Fruit fly (Drosophila melanogaster): ENCODE data around the gene CG46448.

The CG46448 gene

DNA sequence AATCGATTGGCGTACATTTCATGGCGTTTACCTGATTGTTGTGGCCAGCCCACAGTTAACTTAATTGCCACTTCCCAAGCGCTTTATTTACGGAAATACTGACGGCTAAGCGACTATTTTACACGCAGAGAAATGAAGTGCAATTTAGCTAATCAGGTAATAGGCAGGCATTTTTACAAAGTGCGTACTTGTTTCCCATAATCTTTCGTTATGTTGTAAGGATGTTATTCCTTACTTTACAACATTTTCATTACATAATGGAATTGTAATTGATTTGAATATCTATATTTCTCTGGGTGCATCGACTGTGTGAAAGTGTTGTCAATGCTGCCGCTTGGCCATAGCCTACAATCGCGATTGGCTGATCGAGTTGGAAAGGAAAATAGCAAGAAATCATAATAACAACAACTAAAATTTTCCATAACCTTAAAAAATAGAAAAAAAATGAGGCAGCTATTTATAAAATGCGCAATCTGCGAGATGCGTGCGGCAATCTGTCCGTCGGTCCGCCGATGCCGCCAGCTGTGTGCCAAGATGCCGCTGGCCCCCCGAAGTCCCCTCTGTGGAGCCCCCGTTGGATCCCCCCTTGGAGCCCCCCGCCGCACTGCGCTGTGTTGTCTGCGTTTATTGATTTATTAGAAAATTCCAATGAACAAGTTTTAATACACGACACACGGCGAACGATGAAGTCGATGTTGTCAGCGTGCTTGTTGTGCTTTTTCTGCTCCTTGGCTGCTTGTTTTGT is 35.2 kb downstream of the CG46448 start (continued):
- TF ChIP-seq insv (GFP tag; optimal IDR thresholded peaks at IDR 0.05) (no peak), org-1 (GFP tag; optimal IDR thresholded peaks at IDR 0.05) (peak; percentile 33), CG7839 (tag; optimal IDR thresholded peaks at IDR 0.05) (peak; percentile 66), CG6854 (GFP tag; optimal IDR thresholded peaks at IDR 0.05) (no peak), shn (GFP tag; optimal IDR thresholded peaks at IDR 0.05) (no peak), CG34376 (GFP tag; optimal IDR thresholded peaks at IDR 0.05) (no peak), wek (GFP tag; optimal IDR thresholded peaks at IDR 0.05) (no peak), CG11085 (GFP tag; IDR thresholded peaks at IDR 0.05) (no peak), Fer1 (GFP tag; optimal IDR thresholded peaks at IDR 0.05) (peak; percentile 11), CG13424 (tag; optimal IDR thresholded peaks at IDR 0.05) (peak; percentile 49), dpn (GFP tag; optimal IDR thresholded peaks at IDR 0.05) (peak; percentile 57 to 63), bigmax (GFP tag; optimal IDR thresholded peaks at IDR 0.05) (no peak), odd (GFP tag; optimal IDR thresholded peaks at IDR 0.05) (no peak), gsb (GFP tag; IDR thresholded peaks at IDR 0.05) (no peak), lmd (GFP tag; IDR thresholded peaks at IDR 0.05) (peak; percentile 61), Mes4 (GFP tag; optimal IDR thresholded peaks at IDR 0.05) (peak; percentile 36), MESR4 (GFP tag; optimal IDR thresholded peaks at IDR 0.05) (no peak), Pdp1 (GFP tag; optimal IDR thresholded peaks at IDR 0.05) (peak; percentile 51 to 81), Ada2b (GFP tag; IDR thresholded peaks at IDR 0.05) (peak; percentile 61; the same call in 1 of the 2 replicates), CG1602 (GFP tag; optimal IDR thresholded peaks at IDR 0.05) (peak; percentile 35), CG7372 (GFP tag; IDR thresholded peaks at IDR 0.05) (no peak), jumu (GFP tag; optimal IDR thresholded peaks at IDR 0.05) (no peak), pzg (GFP tag; optimal IDR thresholded peaks at IDR 0.05) (no peak), CG4617 (GFP tag; optimal IDR thresholded peaks at IDR 0.05; ENCODE audit: borderline replicate concordance) (no peak), CG1603 (tag; optimal IDR thresholded peaks at IDR 0.05) (peak; percentile 80), CG3281 (GFP tag; optimal IDR thresholded peaks at IDR 0.05) (peak; percentile 21), en (GFP tag; optimal IDR thresholded peaks at IDR 0.05) (peak; percentile 29), CG6272 (GFP tag; IDR thresholded peaks at IDR 0.05) (peak; percentile 46; the same call in 1 of the 2 replicates), Meics (GFP tag; optimal IDR thresholded peaks at IDR 0.05) (peak; percentile 39), Oaz (GFP tag; IDR thresholded peaks at IDR 0.05) (peak; percentile 28; the same call in 1 of the 2 replicates), CoRest (tag; optimal IDR thresholded peaks at IDR 0.05) (peak; percentile 40), gt (GFP tag; IDR thresholded peaks at IDR 0.05) (no peak), TFAM (GFP tag; optimal IDR thresholded peaks at IDR 0.05) (no peak), C15 (GFP tag; IDR thresholded peaks at IDR 0.05) (no peak), Nf-YA (GFP tag; IDR thresholded peaks at IDR 0.05) (peak; percentile 30; the same call in 1 of the 2 replicates), salm (tag; optimal IDR thresholded peaks at IDR 0.05) (peak; percentile 31), fd96Cb (tag; optimal IDR thresholded peaks at IDR 0.05) (peak; percentile 65), Doc2 (GFP tag; IDR thresholded peaks at IDR 0.05) (no peak), da (GFP tag; optimal IDR thresholded peaks at IDR 0.05) (no peak), CG9797 (GFP tag; optimal IDR thresholded peaks at IDR 0.05) (no peak), wor (GFP tag; IDR thresholded peaks at IDR 0.05) (peak; percentile 59), CG31388 (GFP tag; optimal IDR thresholded peaks at IDR 0.05) (peak; percentile 26), dimm (GFP tag; IDR thresholded peaks at IDR 0.05) (peak; percentile 30; the same call in 1 of the 2 replicates), MBD-R2 (GFP tag; IDR thresholded peaks at IDR 0.05) (0 out of 2 replicates have a peak, but pooled peaks have one; percentile 24), ttk (GFP tag; IDR thresholded peaks at IDR 0.05) (peak; percentile 69), CG4854 (GFP tag; optimal IDR thresholded peaks at IDR 0.05) (peak; percentile 43), crol (GFP tag; IDR thresholded peaks at IDR 0.05) (peak; percentile 90), CG9215 (GFP tag; IDR thresholded peaks at IDR 0.05) (no peak), ase (GFP tag; IDR thresholded peaks at IDR 0.05) (peak; percentile 42; the same call in 1 of the 3 replicates), CG14014 (GFP tag; IDR thresholded peaks at IDR 0.05) (no peak; the same call in 1 of the 2 replicates)

Measured in whole organism, embryonic.